Fruit fly (Drosophila melanogaster) whole organism, embryonic: ENCODE results near the gene Pvf1.
A peak's percentile ranks its signal among the peaks of the same experiment; 100 is the strongest.

Experiments
- Aef1 ChIP-seq: fragments of 200-800 bp; sonication (Bioruptor generic); IDR thresholded peaks from 3 replicates; pipeline ENCODE4 v1.3.6; 2022; ENCODE audit warnings: missing biosample characterization, missing genetic modification characterization
- BEAF-32 ChIP-seq: fragments of 200-800 bp; sonication (Bioruptor generic); optimal IDR thresholded peaks from 3 replicates; lab custom pipeline; 2017; ENCODE audit warnings: missing biosample characterization, missing genetic modification characterization, mild to moderate bottlenecking, moderate library complexity, missing genetic modification reagents
- CG12299 ChIP-seq: fragments of 200-800 bp; sonication (Bioruptor generic); optimal IDR thresholded peaks from 2 replicates; lab custom pipeline; 2018; ENCODE audit warnings: missing biosample characterization, mild to moderate bottlenecking, missing genetic modification characterization
- CG12659 ChIP-seq: fragments of 200-800 bp; sonication (Bioruptor generic); optimal IDR thresholded peaks from 3 replicates; lab custom pipeline; 2017; ENCODE audit warnings: mild to moderate bottlenecking, missing biosample characterization, missing genetic modification reagents, missing genetic modification characterization
- CG13624 ChIP-seq: fragments of 200-800 bp; sonication (Bioruptor generic); optimal IDR thresholded peaks from 2 replicates; lab custom pipeline; 2016; ENCODE audit warnings: missing biosample characterization, missing genetic modification characterization
- CG13894 ChIP-seq: fragments of 200-800 bp; sonication (Bioruptor generic); optimal IDR thresholded peaks from 3 replicates; lab custom pipeline; 2018; ENCODE audit warnings: missing biosample characterization, mild to moderate bottlenecking, missing genetic modification characterization, moderate library complexity
- CG14050 ChIP-seq: fragments of 200-800 bp; sonication (Bioruptor generic); IDR thresholded peaks from 3 replicates; pipeline ENCODE4 v1.3.6; 2022; ENCODE audit warnings: missing biosample characterization, missing genetic modification characterization
- CG14710 ChIP-seq: fragments of 200-800 bp; sonication (Bioruptor generic); optimal IDR thresholded peaks from 3 replicates; lab custom pipeline; 2019; ENCODE audit warnings: missing biosample characterization, mild to moderate bottlenecking, missing genetic modification characterization, moderate library complexity
- CG2129 ChIP-seq: fragments of 200-800 bp; sonication (Bioruptor generic); IDR thresholded peaks from 2 replicates; pipeline ENCODE4 v1.3.6; 2022; ENCODE audit warnings: missing biosample characterization, missing genetic modification characterization; ENCODE audit not compliant: partially characterized antibody
- CG2712 ChIP-seq: fragments of 200-800 bp; optimal IDR thresholded peaks from 3 replicates; lab custom pipeline; 2019; ENCODE audit warnings: missing biosample characterization, mild to moderate bottlenecking, missing genetic modification characterization, moderate library complexity
- CG33213 ChIP-seq: fragments of 200-800 bp; sonication (Bioruptor generic); optimal IDR thresholded peaks from 3 replicates; lab custom pipeline; 2016; ENCODE audit warnings: missing biosample characterization, missing genetic modification characterization
- CG34376 ChIP-seq: fragments of 200-800 bp; sonication (Bioruptor generic); optimal IDR thresholded peaks from 2 replicates; lab custom pipeline; 2018; ENCODE audit warnings: missing biosample characterization, mild to moderate bottlenecking, missing genetic modification characterization
- CG34422 ChIP-seq: fragments of 200-800 bp; sonication (Bioruptor generic); IDR thresholded peaks from 3 replicates; pipeline ENCODE4 v1.3.6; 2022; ENCODE audit warnings: missing biosample characterization, missing genetic modification characterization
- CG8478 ChIP-seq: fragments of >200 bp; optimal IDR thresholded peaks from 2 replicates; lab custom pipeline; 2018
- Dll ChIP-seq: fragments of 200-800 bp; sonication (Bioruptor generic); IDR thresholded peaks from 4 replicates; pipeline ENCODE4 v1.3.6; 2022; ENCODE audit warnings: missing biosample characterization, missing genetic modification characterization; ENCODE audit not compliant: partially characterized antibody
- Doc2 ChIP-seq: fragments of 200-800 bp; sonication (Bioruptor generic); IDR thresholded peaks from 2 replicates; pipeline ENCODE4 v1.3.6; 2022; ENCODE audit warnings: missing biosample characterization, missing genetic modification characterization
- E2f2 ChIP-seq: fragments of 200-800 bp; sonication (Bioruptor generic); IDR thresholded peaks from 2 replicates; pipeline ENCODE4 v1.3.6; 2022; ENCODE audit warnings: missing biosample characterization, missing genetic modification characterization
- Fer1 ChIP-seq: fragments of 200-800 bp; sonication (Bioruptor generic); optimal IDR thresholded peaks from 2 replicates; lab custom pipeline; 2017; ENCODE audit warnings: missing biosample characterization, mild to moderate bottlenecking, missing genetic modification characterization
- HmgD ChIP-seq: fragments of 200-800 bp; sonication (Bioruptor generic); optimal IDR thresholded peaks from 3 replicates; lab custom pipeline; 2016; ENCODE audit warnings: missing biosample characterization, missing genetic modification characterization
- Lhr ChIP-seq: fragments of 200-800 bp; sonication (Bioruptor generic); optimal IDR thresholded peaks from 3 replicates; lab custom pipeline; 2017; ENCODE audit warnings: mild to moderate bottlenecking, missing biosample characterization, missing genetic modification reagents, missing genetic modification characterization
- MESR4 ChIP-seq: fragments of 200-800 bp; sonication (Bioruptor generic); optimal IDR thresholded peaks from 2 replicates; lab custom pipeline; 2018; ENCODE audit warnings: missing biosample characterization, mild to moderate bottlenecking, missing genetic modification characterization, moderate library complexity
- Max ChIP-seq: fragments of 200-800 bp; sonication (Bioruptor generic); optimal IDR thresholded peaks from 2 replicates; lab custom pipeline; 2016; ENCODE audit warnings: missing biosample characterization, mild to moderate bottlenecking, missing genetic modification characterization
- Opbp ChIP-seq: fragments of 200-800 bp; sonication (Bioruptor generic); IDR thresholded peaks from 3 replicates; pipeline ENCODE4 v1.3.6; 2022; ENCODE audit warnings: missing biosample characterization, missing genetic modification characterization; ENCODE audit not compliant: partially characterized antibody
- PHDP ChIP-seq: fragments of 200-800 bp; sonication (Bioruptor generic); optimal IDR thresholded peaks from 3 replicates; lab custom pipeline; 2018; ENCODE audit warnings: missing biosample characterization, mild to moderate bottlenecking, missing genetic modification characterization, moderate library complexity
- Pdp1 ChIP-seq, 2 experiments: fragments of 200-800 bp; sonication (Bioruptor generic); optimal IDR thresholded peaks; 3 replicates each; lab custom pipeline; 2016; ENCODE audit warnings: missing biosample characterization in 2 of 2, missing genetic modification characterization in 2 of 2, mild to moderate bottlenecking in 1 of 2, moderate library complexity in 1 of 2
- Scr ChIP-seq: fragments of 200-800 bp; sonication (Bioruptor generic); IDR thresholded peaks from 2 replicates; pipeline ENCODE4 v1.3.6; 2022; ENCODE audit warnings: missing biosample characterization, missing genetic modification characterization; ENCODE audit not compliant: partially characterized antibody
- Sry-β ChIP-seq: fragments of 200-800 bp; sonication (Bioruptor generic); optimal IDR thresholded peaks from 2 replicates; lab custom pipeline; 2018; ENCODE audit warnings: missing biosample characterization, mild to moderate bottlenecking, missing genetic modification characterization, moderate library complexity
- ato ChIP-seq: fragments of 200-800 bp; sonication (Bioruptor generic); IDR thresholded peaks from 2 replicates; pipeline ENCODE4 v1.3.6; 2022; ENCODE audit warnings: missing biosample characterization, missing genetic modification characterization; ENCODE audit not compliant: partially characterized antibody
- cad ChIP-seq: fragments of >200 bp; optimal IDR thresholded peaks from 2 replicates; lab custom pipeline; 2017; ENCODE audit warnings: missing biosample characterization, missing genetic modification characterization
- cato ChIP-seq: fragments of 200-800 bp; sonication (Bioruptor generic); optimal IDR thresholded peaks from 2 replicates; lab custom pipeline; 2016; ENCODE audit warnings: missing biosample characterization, missing genetic modification characterization, borderline replicate concordance
- ewg ChIP-seq: fragments of 200-800 bp; sonication (Bioruptor generic); optimal IDR thresholded peaks from 3 replicates; lab custom pipeline; 2017; ENCODE audit warnings: mild to moderate bottlenecking, missing biosample characterization, missing genetic modification reagents, missing genetic modification characterization
- eyg ChIP-seq: fragments of 200-800 bp; sonication (Bioruptor generic); optimal IDR thresholded peaks from 3 replicates; lab custom pipeline; 2016; ENCODE audit warnings: missing biosample characterization, missing genetic modification characterization
- kni ChIP-seq: fragments of 200-800 bp; sonication (Bioruptor generic); optimal IDR thresholded peaks from 3 replicates; lab custom pipeline; 2017; ENCODE audit warnings: mild to moderate bottlenecking, missing biosample characterization, missing genetic modification reagents, missing genetic modification characterization
- knrl ChIP-seq: fragments of 200-800 bp; sonication (Bioruptor generic); IDR thresholded peaks from 3 replicates; pipeline ENCODE4 v1.3.6; 2022; ENCODE audit warnings: missing biosample characterization, missing genetic modification characterization; ENCODE audit not compliant: partially characterized antibody
- phol ChIP-seq: fragments of 200-800 bp; sonication (Bioruptor generic); optimal IDR thresholded peaks from 3 replicates; lab custom pipeline; 2018; ENCODE audit warnings: missing biosample characterization, mild to moderate bottlenecking, missing genetic modification characterization, moderate library complexity
- sob ChIP-seq: fragments of 200-800 bp; sonication (Bioruptor generic); IDR thresholded peaks from 2 replicates; pipeline ENCODE4 v1.3.6; 2022; ENCODE audit warnings: missing biosample characterization, missing genetic modification characterization
- stwl ChIP-seq: fragments of 200-800 bp; sonication (Bioruptor generic); optimal IDR thresholded peaks from 3 replicates; lab custom pipeline; 2018; ENCODE audit warnings: missing biosample characterization, mild to moderate bottlenecking, missing genetic modification characterization, moderate library complexity
- tup ChIP-seq: fragments of 200-800 bp; sonication (Bioruptor generic); optimal IDR thresholded peaks from 2 replicates; lab custom pipeline; 2016; ENCODE audit warnings: missing biosample characterization, mild to moderate bottlenecking, missing genetic modification characterization, moderate library complexity
- vnd ChIP-seq: fragments of 200-800 bp; sonication (Bioruptor generic); IDR thresholded peaks from 3 replicates; pipeline ENCODE4 v1.3.6; 2022; ENCODE audit warnings: missing biosample characterization, missing genetic modification characterization; ENCODE audit not compliant: partially characterized antibody
- z ChIP-seq: fragments of 200-800 bp; sonication (Bioruptor generic); IDR thresholded peaks from 3 replicates; pipeline ENCODE4 v1.3.6; 2022; ENCODE audit warnings: missing biosample characterization, missing genetic modification characterization

Pvf1 gene

dm6 chrX:18863748-18864482 is 31.4 kb downstream of the Pvf1 start, which contains the start of the genes CG7326 and Dora (continued):
- TF ChIP-seq Sry-β (GFP tag; lab: Kevin White, UChicago) (no peak), HmgD (peak; percentile 16), CG2129 (peak; percentile 68; the same call in 1 of the 2 replicates), Pdp1 (GFP tag; optimal IDR thresholded peaks at IDR 0.05; lab: Kevin White, UChicago) (peak in 1 of 2 experiments; percentile 4), Doc2 (GFP tag; lab: Robert Waterston, UW) (no peak), ewg (peak; percentile 73), stwl (peak; percentile 74), CG2712 (tag; lab: Kevin White, UChicago) (peak; percentile 63), CG33213 (GFP tag; lab: Kevin White, UChicago) (peak; percentile 64), Max (GFP tag; lab: Kevin White, UChicago) (peak; percentile 26), sob (GFP tag; lab: Robert Waterston, UW) (peak; percentile 26; the same call in 1 of the 2 replicates), E2f2 (GFP tag; lab: Robert Waterston, UW) (peak; percentile 55), CG14710 (tag; lab: Kevin White, UChicago) (peak; percentile 62), ato (GFP tag; lab: Robert Waterston, UW) (peak; percentile 94), cad (GFP tag; lab: Kevin White, UChicago) (no peak), tup (GFP tag; lab: Kevin White, UChicago) (no peak), Fer1 (peak; percentile 29), Opbp (GFP tag; lab: Robert Waterston, UW) (peak; percentile 91), MESR4 (peak; percentile 80), CG34422 (GFP tag; lab: Robert Waterston, UW) (peak; percentile 67; the same call in 1 of the 3 replicates), z (peak; percentile 65; the same call in 1 of the 3 replicates), CG12299 (tag; lab: Kevin White, UChicago) (peak; percentile 16), Lhr (GFP tag; lab: Kevin White, UChicago) (peak; percentile 61), CG13894 (peak; percentile 35), CG8478 (lab: Kevin White, UChicago) (peak; percentile 92), knrl (peak; percentile 86), Aef1 (GFP tag; lab: Robert Waterston, UW) (peak; percentile 46), PHDP (tag; lab: Kevin White, UChicago) (peak; percentile 12), BEAF-32 (GFP tag; lab: Kevin White, UChicago) (peak; percentile 92), Dll (peak; percentile 87), CG34376 (GFP tag; lab: Kevin White, UChicago) (peak; percentile 44), vnd (GFP tag; lab: Robert Waterston, UW) (peak; percentile 84), kni (GFP tag; lab: Kevin White, UChicago) (peak; percentile 30), CG12659 (GFP tag; lab: Kevin White, UChicago) (peak; percentile 75), eyg (no peak), cato (GFP tag; lab: Kevin White, UChicago) (no peak), Scr (GFP tag; lab: Robert Waterston, UW) (peak; percentile 87), CG13624 (GFP tag; lab: Kevin White, UChicago) (peak; percentile 37), CG14050 (GFP tag; lab: Robert Waterston, UW) (no peak; the same call in 2 of the 3 replicates), phol (peak; percentile 12)
